Worm (Caenorhabditis elegans) whole organism, L1 larva: ENCODE data around the gene T23G5.2.
A peak's percentile ranks its signal among the peaks of the same experiment; 100 is the strongest.

ENCODE experiments used
- efl-1 ChIP-seq, 4 experiments: fragments of 150-350 bp; optimal IDR thresholded peaks in 3 of 4; peaks in 1 of 4; 1 replicate in 1 of 4; 2 replicates in 3 of 4; lab custom pipeline; 2014; ENCODE audit warnings: missing biosample characterization in 2 of 4, missing genetic modification characterization in 2 of 4, missing genetic modification reagents in 2 of 4
- fkh-10 ChIP-seq: sonication (generic microtip); optimal IDR thresholded peaks from 2 replicates; lab custom pipeline; 2017; ENCODE audit warnings: missing biosample characterization, missing genetic modification reagents, missing genetic modification characterization

The T23G5.2 gene

ce11 chrIII:9185722-9186121 is 50.4 kb downstream of the T23G5.2 start, which contains the start of gene ZC84.7:
Gene ZC84.7 (plus strand): TSS chrIII:9186022.
- TF ChIP-seq fkh-10 (GFP tag; lab: Kevin White, UChicago) (no peak), efl-1 (optimal IDR thresholded peaks at IDR 0.05; lab: Kevin White, UChicago) (no peak), efl-1 (GFP tag; optimal IDR thresholded peaks at IDR 0.05 in 1 of 2; lab: Kevin White, UChicago) (peak in 1 of 2 experiments; percentile 5)
- TF ChIP-seq, all 84 proteins: peak for 1
